Fruit fly (Drosophila melanogaster) whole organism, embryonic: ENCODE measurements around the gene CG32806.

Experiments used
- Antp ChIP-seq: fragments of 200-800 bp; sonication (Bioruptor generic); optimal IDR thresholded peaks from 3 replicates; lab custom pipeline; 2016; ENCODE audit warnings: missing biosample characterization, missing genetic modification characterization
- CG10431 ChIP-seq: fragments of 200-800 bp; sonication (Bioruptor generic); optimal IDR thresholded peaks from 3 replicates; lab custom pipeline; 2018; ENCODE audit warnings: missing biosample characterization, mild to moderate bottlenecking, missing genetic modification characterization
- CG10959 ChIP-seq: fragments of 200-800 bp; sonication (Bioruptor generic); IDR thresholded peaks from 2 replicates; pipeline ENCODE4 v1.3.6; 2022; ENCODE audit warnings: missing biosample characterization, missing genetic modification characterization
- CG11560 ChIP-seq: fragments of 200-800 bp; sonication (Bioruptor generic); IDR thresholded peaks from 3 replicates; pipeline ENCODE4 v1.3.6; 2022; ENCODE audit warnings: missing biosample characterization, missing genetic modification characterization
- CG13424 ChIP-seq: fragments of 200-800 bp; sonication (Bioruptor generic); optimal IDR thresholded peaks from 2 replicates; lab custom pipeline; 2019; ENCODE audit warnings: missing biosample characterization, mild to moderate bottlenecking, missing genetic modification characterization, moderate library complexity
- CG15696 ChIP-seq: fragments of 200-800 bp; sonication (Bioruptor generic); optimal IDR thresholded peaks from 2 replicates; lab custom pipeline; 2019; ENCODE audit warnings: missing biosample characterization, mild to moderate bottlenecking, missing genetic modification characterization, moderate library complexity
- CG1602 ChIP-seq: fragments of 200-800 bp; sonication (Bioruptor generic); optimal IDR thresholded peaks from 3 replicates; lab custom pipeline; 2016; ENCODE audit warnings: missing biosample characterization, missing genetic modification characterization
- CG17186 ChIP-seq: fragments of 200-800 bp; sonication (Bioruptor generic); optimal IDR thresholded peaks from 3 replicates; lab custom pipeline; 2017; ENCODE audit warnings: missing biosample characterization, missing genetic modification reagents, missing genetic modification characterization
- CG17612 ChIP-seq: fragments of 200-800 bp; sonication (Bioruptor generic); IDR thresholded peaks from 2 replicates; pipeline ENCODE4 v1.3.6; 2022; ENCODE audit warnings: missing biosample characterization, missing genetic modification characterization
- CG18011 ChIP-seq: fragments of 200-800 bp; sonication (Bioruptor generic); optimal IDR thresholded peaks from 2 replicates; lab custom pipeline; 2017; ENCODE audit warnings: missing biosample characterization, missing genetic modification characterization, mild to moderate bottlenecking, moderate library complexity, missing genotype
- CG2875 ChIP-seq: fragments of 200-800 bp; sonication (Bioruptor generic); optimal IDR thresholded peaks from 2 replicates; lab custom pipeline; 2017; ENCODE audit warnings: missing biosample characterization, mild to moderate bottlenecking, missing genetic modification characterization, missing genetic modification reagents
- CG3065 ChIP-seq: fragments of 200-800 bp; sonication (Bioruptor generic); optimal IDR thresholded peaks from 2 replicates; lab custom pipeline; 2016; ENCODE audit warnings: missing biosample characterization, missing genetic modification characterization
- CG3163 ChIP-seq: fragments of 200-800 bp; sonication (Bioruptor generic); optimal IDR thresholded peaks from 3 replicates; lab custom pipeline; 2016; ENCODE audit warnings: missing biosample characterization, missing genetic modification characterization
- CG32532 ChIP-seq: fragments of 200-800 bp; sonication (Bioruptor generic); IDR thresholded peaks from 2 replicates; pipeline ENCODE4 v1.3.6; 2022; ENCODE audit warnings: missing biosample characterization, missing genetic modification characterization
- CG7963 ChIP-seq: fragments of 200-800 bp; sonication (Bioruptor generic); IDR thresholded peaks from 3 replicates; pipeline ENCODE4 v1.3.6; 2022; ENCODE audit warnings: missing biosample characterization, missing genetic modification characterization; ENCODE audit not compliant: partially characterized antibody
- CG7987 ChIP-seq: fragments of 200-800 bp; sonication (Bioruptor generic); optimal IDR thresholded peaks from 2 replicates; lab custom pipeline; 2018; ENCODE audit warnings: missing biosample characterization, mild to moderate bottlenecking, missing genetic modification characterization, moderate library complexity
- CG8944 ChIP-seq: fragments of 200-800 bp; sonication (Bioruptor generic); optimal IDR thresholded peaks from 3 replicates; lab custom pipeline; 2016; ENCODE audit warnings: missing biosample characterization, missing genetic modification characterization
- CrebB ChIP-seq: fragments of 200-800 bp; sonication (Bioruptor generic); optimal IDR thresholded peaks from 3 replicates; lab custom pipeline; 2018; ENCODE audit warnings: missing biosample characterization, mild to moderate bottlenecking, missing genetic modification characterization
- Fer3 ChIP-seq: fragments of 200-800 bp; sonication (Bioruptor generic); optimal IDR thresholded peaks from 2 replicates; lab custom pipeline; 2018; ENCODE audit warnings: missing biosample characterization, mild to moderate bottlenecking, missing genetic modification characterization, moderate library complexity
- HLH3B ChIP-seq: fragments of 200-800 bp; sonication (Bioruptor generic); IDR thresholded peaks from 2 replicates; pipeline ENCODE4 v1.3.6; 2022; ENCODE audit warnings: missing biosample characterization, missing genetic modification characterization
- Lhr ChIP-seq: fragments of 200-800 bp; sonication (Bioruptor generic); optimal IDR thresholded peaks from 3 replicates; lab custom pipeline; 2017; ENCODE audit warnings: mild to moderate bottlenecking, missing biosample characterization, missing genetic modification reagents, missing genetic modification characterization
- Max ChIP-seq: fragments of 200-800 bp; sonication (Bioruptor generic); optimal IDR thresholded peaks from 2 replicates; lab custom pipeline; 2016; ENCODE audit warnings: missing biosample characterization, mild to moderate bottlenecking, missing genetic modification characterization
- Meics ChIP-seq: fragments of 200-800 bp; sonication (Bioruptor generic); optimal IDR thresholded peaks from 2 replicates; lab custom pipeline; 2017; ENCODE audit warnings: missing biosample characterization, mild to moderate bottlenecking, missing genetic modification characterization
- Mes4 ChIP-seq: fragments of 200-800 bp; sonication (Bioruptor generic); optimal IDR thresholded peaks from 2 replicates; lab custom pipeline; 2016; ENCODE audit warnings: missing biosample characterization, missing genetic modification characterization
- Myb ChIP-seq: fragments of 200-800 bp; sonication (Bioruptor generic); optimal IDR thresholded peaks from 2 replicates; lab custom pipeline; 2016; ENCODE audit warnings: missing biosample characterization, missing genetic modification characterization
- Oli ChIP-seq: fragments of 200-800 bp; sonication (Bioruptor generic); optimal IDR thresholded peaks from 2 replicates; lab custom pipeline; 2018; ENCODE audit warnings: missing biosample characterization, mild to moderate bottlenecking, missing genetic modification characterization, moderate library complexity
- PHDP ChIP-seq: fragments of 200-800 bp; sonication (Bioruptor generic); optimal IDR thresholded peaks from 3 replicates; lab custom pipeline; 2018; ENCODE audit warnings: missing biosample characterization, mild to moderate bottlenecking, missing genetic modification characterization, moderate library complexity
- Rfx ChIP-seq: fragments of 200-800 bp; sonication (Bioruptor generic); IDR thresholded peaks from 2 replicates; pipeline ENCODE4 v1.3.6; 2022; ENCODE audit warnings: missing biosample characterization, missing genetic modification characterization
- Side ChIP-seq: fragments of 200-800 bp; sonication (Bioruptor generic); optimal IDR thresholded peaks from 2 replicates; lab custom pipeline; 2016; ENCODE audit warnings: missing biosample characterization, missing genetic modification characterization
- ab ChIP-seq: fragments of 200-800 bp; sonication (Bioruptor generic); optimal IDR thresholded peaks from 2 replicates; lab custom pipeline; 2016; ENCODE audit warnings: missing biosample characterization, missing genetic modification characterization
- aop ChIP-seq: fragments of 200-800 bp; sonication (Bioruptor generic); IDR thresholded peaks from 2 replicates; pipeline ENCODE4 v1.3.6; 2022; ENCODE audit warnings: missing biosample characterization, missing genetic modification characterization
- ase ChIP-seq: fragments of 200-800 bp; sonication (Bioruptor generic); IDR thresholded peaks from 3 replicates; pipeline ENCODE4 v1.3.6; 2022; ENCODE audit warnings: missing biosample characterization, missing genetic modification characterization
- dmrt11E ChIP-seq: fragments of 200-800 bp; sonication (Bioruptor generic); optimal IDR thresholded peaks from 3 replicates; lab custom pipeline; 2018; ENCODE audit warnings: missing biosample characterization, mild to moderate bottlenecking, missing genetic modification characterization, moderate library complexity
- eve ChIP-seq, 2 experiments: fragments of >200 bp; optimal IDR thresholded peaks; 2 replicates each; lab custom pipeline; 2017; ENCODE audit warnings: missing biosample characterization in 2 of 2, missing genetic modification characterization in 2 of 2
- fd102C ChIP-seq: fragments of 200-800 bp; sonication (Bioruptor generic); optimal IDR thresholded peaks from 2 replicates; lab custom pipeline; 2018; ENCODE audit warnings: missing biosample characterization, mild to moderate bottlenecking, missing genetic modification characterization, moderate library complexity
- fd64A ChIP-seq: fragments of 200-800 bp; sonication (Bioruptor generic); optimal IDR thresholded peaks from 3 replicates; lab custom pipeline; 2018; ENCODE audit warnings: missing biosample characterization, mild to moderate bottlenecking, missing genetic modification characterization
- gce ChIP-seq: fragments of 200-800 bp; sonication (Bioruptor generic); IDR thresholded peaks from 3 replicates; pipeline ENCODE4 v1.3.6; 2022; ENCODE audit warnings: missing biosample characterization, missing genetic modification characterization
- kah ChIP-seq: fragments of 200-800 bp; sonication (Bioruptor generic); optimal IDR thresholded peaks from 2 replicates; lab custom pipeline; 2018; ENCODE audit warnings: missing biosample characterization, mild to moderate bottlenecking, missing genetic modification characterization
- kni ChIP-seq: fragments of 200-800 bp; sonication (Bioruptor generic); optimal IDR thresholded peaks from 3 replicates; lab custom pipeline; 2017; ENCODE audit warnings: mild to moderate bottlenecking, missing biosample characterization, missing genetic modification reagents, missing genetic modification characterization
- mirr ChIP-seq: fragments of 200-800 bp; sonication (Bioruptor generic); optimal IDR thresholded peaks from 3 replicates; lab custom pipeline; 2018; ENCODE audit warnings: missing biosample characterization, mild to moderate bottlenecking, missing genetic modification characterization
- onecut ChIP-seq: fragments of 200-800 bp; sonication (Bioruptor generic); IDR thresholded peaks from 2 replicates; pipeline ENCODE4 v1.3.6; 2022; ENCODE audit warnings: missing biosample characterization, missing genetic modification characterization
- otp ChIP-seq: fragments of 200-800 bp; sonication (Bioruptor generic); IDR thresholded peaks from 3 replicates; pipeline ENCODE4, ENCODE4 v1.3.6; 2022; ENCODE audit warnings: missing biosample characterization, missing genetic modification characterization
- pan ChIP-seq, 4 experiments: fragments of >200 bp in 3 of 4; fragments of 200-800 bp in 1 of 4; sonication (Bioruptor generic) in 1 of 4; optimal IDR thresholded peaks in 3 of 4; IDR thresholded peaks in 1 of 4; 2 replicates each; pipeline versions ENCODE4 v1.3.6 to Lab custom; 2017 to 2022; ENCODE audit warnings: missing biosample characterization in 2 of 4, missing genetic modification characterization in 2 of 4, mixed read lengths in 1 of 4
- peb ChIP-seq: fragments of 200-800 bp; sonication (Bioruptor generic); IDR thresholded peaks from 2 replicates; pipeline ENCODE4 v1.3.6; 2022; ENCODE audit warnings: missing biosample characterization, missing genetic modification characterization
- psq ChIP-seq: fragments of 200-800 bp; sonication (Bioruptor generic); optimal IDR thresholded peaks from 2 replicates; lab custom pipeline; 2017; ENCODE audit warnings: missing biosample characterization, missing genetic modification characterization
- sens ChIP-seq: fragments of 200-800 bp; sonication (Bioruptor generic); peaks from one replicate; lab custom pipeline; 2016; ENCODE audit warnings: missing biosample characterization, missing genetic modification characterization
- sqz ChIP-seq: fragments of 200-800 bp; sonication (Bioruptor generic); optimal IDR thresholded peaks from 3 replicates; lab custom pipeline; 2018; ENCODE audit warnings: missing biosample characterization, mild to moderate bottlenecking, missing genetic modification characterization
- tio ChIP-seq: fragments of 200-800 bp; sonication (Bioruptor generic); optimal IDR thresholded peaks from 2 replicates; lab custom pipeline; 2017; ENCODE audit warnings: missing biosample characterization, missing genetic modification characterization, inconsistent platforms
- zen2 ChIP-seq: fragments of 200-800 bp; sonication (Bioruptor generic); IDR thresholded peaks from 3 replicates; pipeline ENCODE4 v1.3.6; 2022; ENCODE audit warnings: missing biosample characterization, missing genetic modification characterization; ENCODE audit not compliant: partially characterized antibody

The CG32806 gene

DNA sequence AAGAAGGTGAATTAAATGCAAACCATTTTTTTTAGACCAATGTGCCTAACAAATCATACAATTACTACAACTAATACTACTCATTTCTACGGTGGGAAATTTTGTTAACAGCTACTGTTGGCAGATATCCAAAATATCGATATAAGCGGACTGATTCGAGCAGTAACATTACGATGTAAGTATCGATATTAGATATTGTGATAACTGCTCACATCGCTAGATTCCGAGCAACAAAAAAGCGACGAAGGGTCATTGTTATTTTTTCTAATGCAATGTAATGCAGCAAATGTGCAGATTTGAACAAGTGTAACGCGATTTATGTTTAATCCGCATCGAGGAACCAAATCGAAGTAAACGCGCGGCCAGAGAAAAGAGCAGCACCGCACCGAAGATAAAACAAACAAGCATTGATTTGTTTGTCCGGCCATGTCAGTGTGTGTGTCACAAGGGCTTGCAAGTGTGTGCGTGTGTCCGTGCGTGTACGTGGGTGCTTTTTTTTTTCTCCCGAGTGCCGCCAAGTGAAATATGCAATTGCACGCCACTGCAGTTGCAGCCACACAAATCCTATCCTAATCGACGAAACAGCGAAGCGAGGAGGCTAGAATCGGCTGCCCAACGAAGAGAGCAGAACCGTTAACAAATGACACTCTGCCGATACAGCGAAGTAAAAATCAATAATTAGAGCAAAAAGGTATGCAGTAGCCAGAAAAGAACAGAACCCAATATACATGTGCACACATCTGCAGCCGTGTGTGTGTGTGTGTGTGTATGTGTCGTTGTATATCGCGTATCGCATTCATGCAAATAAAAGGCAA lies 15.6 kb upstream of the CG32806 start, which contains the start of the genes prage and Adar (continued):
- TF ChIP-seq otp (GFP tag; lab: Robert Waterston, UW) (no peak), pan (optimal IDR thresholded peaks at IDR 0.05; lab: Kevin White, UChicago) (no peak), pan (GFP tag; optimal IDR thresholded peaks at IDR 0.05 in 1 of 2, IDR thresholded peaks at IDR 0.05 in 1 of 2) (no peak), peb (no peak), CG2875 (GFP tag; lab: Kevin White, UChicago) (no peak), Oli (tag; lab: Kevin White, UChicago) (no peak), CG3163 (no peak), Rfx (GFP tag; lab: Robert Waterston, UW) (peak; percentile 54), kah (GFP tag; lab: Kevin White, UChicago) (no peak), CG1602 (GFP tag; lab: Kevin White, UChicago) (no peak), CG8944 (GFP tag; lab: Kevin White, UChicago) (no peak), Lhr (GFP tag; lab: Kevin White, UChicago) (no peak), eve (GFP tag; optimal IDR thresholded peaks at IDR 0.05; lab: Kevin White, UChicago) (no peak), Antp (no peak), dmrt11E (tag; lab: Kevin White, UChicago) (no peak), onecut (GFP tag; lab: Robert Waterston, UW) (peak; percentile 88), sens (GFP tag; lab: Kevin White, UChicago) (peak; percentile 81), gce (GFP tag; lab: Robert Waterston, UW) (no peak; the same call in 2 of the 3 replicates), Myb (GFP tag; lab: Kevin White, UChicago) (no peak), HLH3B (GFP tag; lab: Robert Waterston, UW) (no peak), CrebB (tag; lab: Kevin White, UChicago) (no peak), CG11560 (tag; lab: Robert Waterston, UW) (no peak), Fer3 (tag; lab: Kevin White, UChicago) (no peak), aop (GFP tag; lab: Robert Waterston, UW) (no peak), CG15696 (no peak), CG18011 (GFP tag; lab: Kevin White, UChicago) (no peak), CG10959 (no peak), tio (GFP tag; lab: Kevin White, UChicago) (no peak), Max (GFP tag; lab: Kevin White, UChicago) (no peak), Side (no peak), CG7987 (GFP tag; lab: Kevin White, UChicago) (no peak), CG13424 (tag; lab: Kevin White, UChicago) (no peak), PHDP (tag; lab: Kevin White, UChicago) (no peak), CG17612 (no peak), kni (GFP tag; lab: Kevin White, UChicago) (peak; percentile 14), CG7963 (peak; percentile 58; the same call in 2 of the 3 replicates), CG17186 (GFP tag; lab: Kevin White, UChicago) (no peak), mirr (GFP tag; lab: Kevin White, UChicago) (no peak), CG3065 (no peak), ase (GFP tag; lab: Robert Waterston, UW) (no peak), fd64A (GFP tag; lab: Kevin White, UChicago) (no peak), CG32532 (no peak; the same call in 1 of the 2 replicates), ab (GFP tag; lab: Kevin White, UChicago) (no peak), psq (GFP tag; lab: Kevin White, UChicago) (no peak), sqz (GFP tag; lab: Kevin White, UChicago) (peak; percentile 52), CG10431 (GFP tag; lab: Kevin White, UChicago) (no peak), fd102C (GFP tag; lab: Kevin White, UChicago) (no peak), zen2 (GFP tag; lab: Robert Waterston, UW) (peak; percentile 80), Meics (GFP tag; lab: Kevin White, UChicago) (no peak), Mes4 (GFP tag; lab: Kevin White, UChicago) (no peak)
